Fruit fly (Drosophila melanogaster) whole organism, embryonic: ENCODE measurements around the gene CG12947.
A peak's percentile ranks its signal among the peaks of the same experiment; 100 is the strongest.

Source experiments
- Antp ChIP-seq: fragments of 200-800 bp; sonication (Bioruptor generic); optimal IDR thresholded peaks from 3 replicates; lab custom pipeline; 2016; ENCODE audit warnings: missing biosample characterization, missing genetic modification characterization
- Atf-2 ChIP-seq: fragments of 200-800 bp; sonication (Bioruptor generic); optimal IDR thresholded peaks from 2 replicates; lab custom pipeline; 2016; ENCODE audit warnings: missing biosample characterization, missing genetic modification characterization
- CG10462 ChIP-seq: fragments of 200-800 bp; sonication (Bioruptor generic); optimal IDR thresholded peaks from 2 replicates; lab custom pipeline; 2016; ENCODE audit warnings: missing biosample characterization, missing genetic modification characterization
- CG11696 ChIP-seq: fragments of 200-800 bp; sonication (Bioruptor generic); IDR thresholded peaks from 2 replicates; pipeline ENCODE4 v1.3.6; 2022; ENCODE audit warnings: missing biosample characterization, missing genetic modification characterization
- CG12219 ChIP-seq: fragments of 200-800 bp; sonication (Bioruptor generic); optimal IDR thresholded peaks from 3 replicates; lab custom pipeline; 2018; ENCODE audit warnings: missing biosample characterization, mild to moderate bottlenecking, missing genetic modification characterization
- CG12299 ChIP-seq: fragments of 200-800 bp; sonication (Bioruptor generic); optimal IDR thresholded peaks from 2 replicates; lab custom pipeline; 2018; ENCODE audit warnings: missing biosample characterization, mild to moderate bottlenecking, missing genetic modification characterization
- CG12744 ChIP-seq: fragments of 200-800 bp; sonication (Bioruptor generic); optimal IDR thresholded peaks from 2 replicates; lab custom pipeline; 2016; ENCODE audit warnings: missing biosample characterization, missing genetic modification characterization
- CG13624 ChIP-seq: fragments of 200-800 bp; sonication (Bioruptor generic); optimal IDR thresholded peaks from 2 replicates; lab custom pipeline; 2016; ENCODE audit warnings: missing biosample characterization, missing genetic modification characterization
- CG1529 ChIP-seq: fragments of 200-800 bp; sonication (Bioruptor generic); optimal IDR thresholded peaks from 3 replicates; lab custom pipeline; 2018; ENCODE audit warnings: missing biosample characterization, missing genetic modification characterization
- CG1602 ChIP-seq: fragments of 200-800 bp; sonication (Bioruptor generic); optimal IDR thresholded peaks from 3 replicates; lab custom pipeline; 2016; ENCODE audit warnings: missing biosample characterization, missing genetic modification characterization
- CG1647 ChIP-seq: fragments of 200-800 bp; sonication (Bioruptor generic); optimal IDR thresholded peaks from 3 replicates; lab custom pipeline; 2016; ENCODE audit warnings: missing biosample characterization, missing genetic modification characterization
- CG17829 ChIP-seq: fragments of 200-800 bp; optimal IDR thresholded peaks from 2 replicates; lab custom pipeline; 2019; ENCODE audit warnings: missing biosample characterization, mild to moderate bottlenecking, missing genetic modification characterization, moderate library complexity
- CG18262 ChIP-seq: fragments of 200-800 bp; optimal IDR thresholded peaks from 3 replicates; lab custom pipeline; 2019; ENCODE audit warnings: missing biosample characterization, mild to moderate bottlenecking, missing genetic modification characterization, moderate library complexity
- CG2116 ChIP-seq: fragments of 200-800 bp; sonication (Bioruptor generic); optimal IDR thresholded peaks from 3 replicates; lab custom pipeline; 2018; ENCODE audit warnings: missing biosample characterization, mild to moderate bottlenecking, missing genetic modification characterization
- CG31388 ChIP-seq: fragments of 200-800 bp; sonication (Bioruptor generic); optimal IDR thresholded peaks from 2 replicates; lab custom pipeline; 2016; ENCODE audit warnings: missing biosample characterization, missing genetic modification characterization
- CG4360 ChIP-seq: fragments of 200-800 bp; sonication (Bioruptor generic); IDR thresholded peaks from 2 replicates; pipeline ENCODE4 v1.3.6; 2022; ENCODE audit warnings: missing biosample characterization, missing genetic modification characterization
- CG4854 ChIP-seq: fragments of 200-800 bp; sonication (Bioruptor generic); optimal IDR thresholded peaks from 2 replicates; lab custom pipeline; 2016; ENCODE audit warnings: missing biosample characterization, missing genetic modification characterization, inconsistent platforms
- CG5245 ChIP-seq: fragments of 200-800 bp; sonication (Bioruptor generic); optimal IDR thresholded peaks from 3 replicates; lab custom pipeline; 2016; ENCODE audit warnings: missing biosample characterization, missing genetic modification characterization
- CG6689 ChIP-seq: fragments of 200-800 bp; sonication (Bioruptor generic); IDR thresholded peaks from 2 replicates; pipeline ENCODE4 v1.3.6; 2022; ENCODE audit warnings: missing biosample characterization, missing genetic modification characterization
- CG6813 ChIP-seq: fragments of 200-800 bp; sonication (Bioruptor generic); optimal IDR thresholded peaks from 2 replicates; lab custom pipeline; 2017; ENCODE audit warnings: missing biosample characterization, missing genetic modification characterization, mild to moderate bottlenecking, moderate library complexity, missing genetic modification reagents
- CG7839 ChIP-seq: fragments of 200-800 bp; sonication (Bioruptor generic); optimal IDR thresholded peaks from 3 replicates; lab custom pipeline; 2018; ENCODE audit warnings: missing biosample characterization, mild to moderate bottlenecking, missing genetic modification characterization, moderate library complexity
- CG8478 ChIP-seq: fragments of >200 bp; optimal IDR thresholded peaks from 2 replicates; lab custom pipeline; 2018
- HLHmδ ChIP-seq: fragments of 200-800 bp; sonication (Bioruptor generic); optimal IDR thresholded peaks from 2 replicates; lab custom pipeline; 2018; ENCODE audit warnings: missing biosample characterization, mild to moderate bottlenecking, missing genetic modification characterization, moderate library complexity
- Hand ChIP-seq: fragments of 200-800 bp; sonication (Bioruptor generic); optimal IDR thresholded peaks from 2 replicates; lab custom pipeline; 2017; ENCODE audit warnings: mild to moderate bottlenecking, missing biosample characterization, missing genetic modification reagents, missing genetic modification characterization
- HmgZ ChIP-seq: fragments of 200-800 bp; sonication (Bioruptor generic); optimal IDR thresholded peaks from 2 replicates; lab custom pipeline; 2018; ENCODE audit warnings: missing biosample characterization, mild to moderate bottlenecking, missing genetic modification characterization
- Hmr ChIP-seq: fragments of 200-800 bp; sonication (Bioruptor generic); optimal IDR thresholded peaks from 3 replicates; lab custom pipeline; 2017; ENCODE audit warnings: mild to moderate bottlenecking, missing biosample characterization, missing genetic modification reagents, missing genetic modification characterization
- Hr3 ChIP-seq: fragments of 200-800 bp; sonication (Bioruptor generic); optimal IDR thresholded peaks from 3 replicates; lab custom pipeline; 2016; ENCODE audit warnings: missing biosample characterization, missing genetic modification characterization
- Hr78 ChIP-seq, 2 experiments: fragments of 200-800 bp in 1 of 2; fragments of >200 bp in 1 of 2; sonication (Bioruptor generic) in 1 of 2; optimal IDR thresholded peaks; 2 replicates each; lab custom pipeline; 2017 to 2019; ENCODE audit warnings: missing biosample characterization in 2 of 2, missing genetic modification characterization in 2 of 2, mild to moderate bottlenecking in 1 of 2, moderate library complexity in 1 of 2
- Mad ChIP-seq: fragments of 200-800 bp; sonication (Bioruptor generic); optimal IDR thresholded peaks from 2 replicates; lab custom pipeline; 2016; ENCODE audit warnings: missing biosample characterization, missing genetic modification characterization
- Meics ChIP-seq: fragments of 200-800 bp; sonication (Bioruptor generic); optimal IDR thresholded peaks from 2 replicates; lab custom pipeline; 2017; ENCODE audit warnings: missing biosample characterization, mild to moderate bottlenecking, missing genetic modification characterization
- Nf-YA ChIP-seq: fragments of 200-800 bp; sonication (Bioruptor generic); IDR thresholded peaks from 2 replicates; pipeline ENCODE4 v1.3.6; 2022; ENCODE audit warnings: missing biosample characterization, missing genetic modification characterization
- Opbp ChIP-seq: fragments of 200-800 bp; sonication (Bioruptor generic); IDR thresholded peaks from 3 replicates; pipeline ENCODE4 v1.3.6; 2022; ENCODE audit warnings: missing biosample characterization, missing genetic modification characterization; ENCODE audit not compliant: partially characterized antibody
- Scr ChIP-seq: fragments of 200-800 bp; sonication (Bioruptor generic); IDR thresholded peaks from 2 replicates; pipeline ENCODE4 v1.3.6; 2022; ENCODE audit warnings: missing biosample characterization, missing genetic modification characterization; ENCODE audit not compliant: partially characterized antibody
- abd-A ChIP-seq: fragments of 200-800 bp; sonication (Bioruptor generic); optimal IDR thresholded peaks from 3 replicates; lab custom pipeline; 2019; ENCODE audit warnings: missing biosample characterization, mild to moderate bottlenecking, missing genetic modification characterization, moderate library complexity
- ac ChIP-seq: fragments of 200-800 bp; sonication (Bioruptor generic); optimal IDR thresholded peaks from 3 replicates; lab custom pipeline; 2017; ENCODE audit warnings: missing biosample characterization, mild to moderate bottlenecking, missing genetic modification characterization
- cg ChIP-seq: fragments of 200-800 bp; sonication (Bioruptor generic); optimal IDR thresholded peaks from 3 replicates; lab custom pipeline; 2019; ENCODE audit warnings: missing biosample characterization, mild to moderate bottlenecking, missing genetic modification characterization, moderate library complexity
- da ChIP-seq: fragments of 200-800 bp; sonication (Bioruptor generic); optimal IDR thresholded peaks from 2 replicates; lab custom pipeline; 2016; ENCODE audit warnings: missing biosample characterization, missing genetic modification characterization
- dysf ChIP-seq: fragments of 200-800 bp; sonication (Bioruptor generic); IDR thresholded peaks from 3 replicates; pipeline ENCODE4 v1.3.6; 2022; ENCODE audit warnings: missing biosample characterization, missing genetic modification characterization
- gfzf ChIP-seq: fragments of 200-800 bp; sonication (Bioruptor generic); optimal IDR thresholded peaks from 2 replicates; lab custom pipeline; 2016; ENCODE audit warnings: missing biosample characterization, mild to moderate bottlenecking, missing genetic modification characterization, moderate library complexity
- grau ChIP-seq: fragments of 200-800 bp; optimal IDR thresholded peaks from 3 replicates; lab custom pipeline; 2019; ENCODE audit warnings: missing biosample characterization, mild to moderate bottlenecking, missing genetic modification characterization, moderate library complexity
- hkb ChIP-seq, 2 experiments: fragments of 200-800 bp in 1 of 2; fragments of >200 bp in 1 of 2; sonication (Bioruptor generic) in 1 of 2; IDR thresholded peaks in 1 of 2; optimal IDR thresholded peaks in 1 of 2; 2 replicates each; pipeline versions ENCODE4 v1.3.6 to Lab custom; 2017 to 2022; ENCODE audit warnings: missing biosample characterization in 1 of 2, missing genetic modification characterization in 1 of 2
- jing ChIP-seq: fragments of 200-800 bp; sonication (Bioruptor generic); optimal IDR thresholded peaks from 2 replicates; lab custom pipeline; 2018; ENCODE audit warnings: missing biosample characterization, mild to moderate bottlenecking, missing genetic modification characterization
- kni ChIP-seq: fragments of 200-800 bp; sonication (Bioruptor generic); optimal IDR thresholded peaks from 3 replicates; lab custom pipeline; 2017; ENCODE audit warnings: mild to moderate bottlenecking, missing biosample characterization, missing genetic modification reagents, missing genetic modification characterization
- lola ChIP-seq, 3 experiments: fragments of >200 bp in 2 of 3; fragments of 200-800 bp in 1 of 3; sonication (Bioruptor generic) in 1 of 3; optimal IDR thresholded peaks; 2 replicates each; lab custom pipeline; 2017 to 2019; ENCODE audit warnings: missing biosample characterization in 3 of 3, missing genetic modification characterization in 3 of 3, mild to moderate bottlenecking in 1 of 3, moderate library complexity in 1 of 3
- p53 ChIP-seq: fragments of 200-800 bp; sonication (Bioruptor generic); optimal IDR thresholded peaks from 2 replicates; lab custom pipeline; 2016; ENCODE audit warnings: missing biosample characterization, missing genetic modification characterization
- pros ChIP-seq: fragments of 200-800 bp; sonication (Bioruptor generic); optimal IDR thresholded peaks from 3 replicates; lab custom pipeline; 2019; ENCODE audit warnings: missing biosample characterization, mild to moderate bottlenecking, missing genetic modification characterization, moderate library complexity
- ro ChIP-seq: fragments of 200-800 bp; sonication (Bioruptor generic); IDR thresholded peaks from 2 replicates; pipeline ENCODE4 v1.3.6; 2022; ENCODE audit warnings: missing biosample characterization, missing genetic modification characterization
- toy ChIP-seq: fragments of 200-800 bp; sonication (Bioruptor generic); IDR thresholded peaks from 2 replicates; pipeline ENCODE4 v1.3.6; 2022; ENCODE audit warnings: missing biosample characterization, missing genetic modification characterization
- vnd ChIP-seq: fragments of 200-800 bp; sonication (Bioruptor generic); IDR thresholded peaks from 3 replicates; pipeline ENCODE4 v1.3.6; 2022; ENCODE audit warnings: missing biosample characterization, missing genetic modification characterization; ENCODE audit not compliant: partially characterized antibody
- zfh2 ChIP-seq: fragments of 200-800 bp; sonication (Bioruptor generic); optimal IDR thresholded peaks from 2 replicates; lab custom pipeline; 2016; ENCODE audit warnings: missing biosample characterization, missing genetic modification characterization

The CG12947 gene

DNA sequence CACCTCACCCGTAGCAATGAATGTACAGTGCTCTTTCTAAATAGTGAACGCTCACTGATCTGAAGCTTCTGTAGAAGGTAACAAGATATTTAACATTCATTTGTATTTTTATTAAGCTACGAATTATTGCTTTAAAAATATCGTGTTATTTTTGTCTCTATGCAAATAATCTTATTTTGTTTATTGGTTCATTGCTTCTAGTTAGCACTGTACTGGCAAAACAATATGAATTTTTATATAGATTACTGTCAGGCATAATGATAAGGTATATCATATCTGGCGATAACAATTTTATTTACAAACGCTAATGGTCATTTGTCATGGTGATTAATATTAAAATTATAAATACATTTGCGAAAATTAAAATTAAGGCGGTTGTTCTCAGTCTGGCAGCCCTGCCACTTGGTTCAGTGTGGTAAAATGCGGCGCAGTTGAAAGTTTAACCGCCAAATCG, 8.3 kb upstream of the CG12947 start, which contains the start of gene CG9471 (continued):
- TF ChIP-seq CG10462 = peak; percentile 83
- TF ChIP-seq toy = peak; percentile 76; the same call in 1 of the 2 replicates
- no peak for TF ChIP-seq abd-A (tag; lab: Kevin White, UChicago)
- TF ChIP-seq Nf-YA = peak; percentile 88
- no peak for TF ChIP-seq Scr (GFP tag; lab: Robert Waterston, UW)
- no peak for TF ChIP-seq Opbp (GFP tag; lab: Robert Waterston, UW)
- TF ChIP-seq cg (GFP tag; lab: Kevin White, UChicago) = no peak
- peak; percentile 85 for TF ChIP-seq zfh2 (GFP tag; lab: Kevin White, UChicago)
- peak; percentile 96 for TF ChIP-seq HmgZ
- TF ChIP-seq CG8478 = no peak
- TF ChIP-seq HLHmδ (GFP tag; lab: Kevin White, UChicago) = no peak
- peak; percentile 61 for TF ChIP-seq CG4360
- peak; percentile 83 for TF ChIP-seq CG12744 (GFP tag; lab: Kevin White, UChicago)
- TF ChIP-seq CG1602 (GFP tag; lab: Kevin White, UChicago) = peak; percentile 87
- TF ChIP-seq CG1647 (GFP tag; lab: Kevin White, UChicago) = peak; percentile 85
- TF ChIP-seq CG31388 (GFP tag; lab: Kevin White, UChicago) = peak; percentile 57
- TF ChIP-seq vnd (GFP tag; lab: Robert Waterston, UW) = no peak
- peak; percentile 89 for TF ChIP-seq Antp (GFP tag; lab: Kevin White, UChicago)
- peak; percentile 93 for TF ChIP-seq Hand (GFP tag; lab: Kevin White, UChicago)
- TF ChIP-seq CG6813 = peak; percentile 74
- TF ChIP-seq Hr3 (GFP tag; lab: Kevin White, UChicago) = peak; percentile 91
- TF ChIP-seq hkb (optimal IDR thresholded peaks at IDR 0.05; lab: Kevin White, UChicago) = no peak
- TF ChIP-seq hkb (GFP tag; IDR thresholded peaks at IDR 0.05; lab: Robert Waterston, UW) = peak; percentile 95
- TF ChIP-seq pros (GFP tag; lab: Kevin White, UChicago) = no peak
- TF ChIP-seq kni (GFP tag; lab: Kevin White, UChicago) = peak; percentile 30
- peak; percentile 94 for TF ChIP-seq dysf
- TF ChIP-seq Hr78 (GFP tag; optimal IDR thresholded peaks at IDR 0.05; lab: Kevin White, UChicago) = peak in 1 of 2 experiments; percentile 73
- peak; percentile 82 for TF ChIP-seq Atf-2 (GFP tag; lab: Kevin White, UChicago)
- TF ChIP-seq CG1529 (GFP tag; lab: Kevin White, UChicago) = peak; percentile 80
- peak; percentile 90 for TF ChIP-seq CG18262 (tag; lab: Kevin White, UChicago)
- peak; percentile 86 for TF ChIP-seq CG12219 (GFP tag; lab: Kevin White, UChicago)
- peak; percentile 29 for TF ChIP-seq ac (GFP tag; lab: Kevin White, UChicago)
- TF ChIP-seq CG6689 (GFP tag; lab: Robert Waterston, UW) = peak; percentile 94
- peak; percentile 74 for TF ChIP-seq ro (GFP tag; lab: Robert Waterston, UW)
- peak; percentile 3 for TF ChIP-seq p53 (GFP tag; lab: Kevin White, UChicago)
- peak; percentile 92 for TF ChIP-seq CG12299
- peak; percentile 92 for TF ChIP-seq CG7839 (tag; lab: Kevin White, UChicago)
- peak; percentile 91 for TF ChIP-seq CG17829 (tag; lab: Kevin White, UChicago)
- peak; percentile 92 for TF ChIP-seq Hmr (GFP tag; lab: Kevin White, UChicago)
- no peak for TF ChIP-seq jing (GFP tag; lab: Kevin White, UChicago)
- TF ChIP-seq CG13624 (GFP tag; lab: Kevin White, UChicago) = peak; percentile 90
- TF ChIP-seq CG5245 (GFP tag; lab: Kevin White, UChicago) = peak; percentile 77
- peak; percentile 88 for TF ChIP-seq CG4854 (GFP tag; lab: Kevin White, UChicago)
- peak; percentile 68 for TF ChIP-seq Mad
- peak; percentile 69 for TF ChIP-seq CG2116 (GFP tag; lab: Kevin White, UChicago)
- TF ChIP-seq lola (GFP tag; optimal IDR thresholded peaks at IDR 0.05; lab: Kevin White, UChicago) = peak in 1 of 3 experiments; percentile 83
- peak; percentile 61 for TF ChIP-seq da (GFP tag; lab: Kevin White, UChicago)
- TF ChIP-seq CG11696 = peak; percentile 84
- peak; percentile 99 for TF ChIP-seq grau (tag; lab: Kevin White, UChicago)
- no peak for TF ChIP-seq gfzf (GFP tag; lab: Kevin White, UChicago)
- TF ChIP-seq Meics (GFP tag; lab: Kevin White, UChicago) = peak; percentile 93
